Fruit fly (Drosophila melanogaster) whole organism, embryonic: ENCODE measurements around the gene Mlc2.

Experiments
- Blimp-1 ChIP-seq: fragments of 200-800 bp; sonication (Bioruptor generic); optimal IDR thresholded peaks from 3 replicates; lab custom pipeline; 2018; ENCODE audit warnings: missing biosample characterization, missing genetic modification characterization, mild to moderate bottlenecking, moderate library complexity, missing genetic modification reagents
- CG10209 ChIP-seq: fragments of 200-800 bp; sonication (Bioruptor generic); optimal IDR thresholded peaks from 3 replicates; lab custom pipeline; 2017; ENCODE audit warnings: missing biosample characterization, mild to moderate bottlenecking, missing genetic modification characterization, missing genetic modification reagents
- CG12236 ChIP-seq: fragments of 200-800 bp; sonication (Bioruptor generic); optimal IDR thresholded peaks from 2 replicates; lab custom pipeline; 2016; ENCODE audit warnings: missing biosample characterization, missing genetic modification characterization
- CG12659 ChIP-seq: fragments of 200-800 bp; sonication (Bioruptor generic); optimal IDR thresholded peaks from 3 replicates; lab custom pipeline; 2017; ENCODE audit warnings: mild to moderate bottlenecking, missing biosample characterization, missing genetic modification reagents, missing genetic modification characterization
- CG12769 ChIP-seq: fragments of 200-800 bp; sonication (Bioruptor generic); optimal IDR thresholded peaks from 2 replicates; lab custom pipeline; 2019; ENCODE audit warnings: missing biosample characterization, mild to moderate bottlenecking, missing genetic modification characterization, moderate library complexity
- CG13287 ChIP-seq: fragments of 200-800 bp; sonication (Bioruptor generic); IDR thresholded peaks from 2 replicates; pipeline ENCODE4 v1.3.6; 2022; ENCODE audit warnings: missing biosample characterization, missing genetic modification characterization; ENCODE audit not compliant: partially characterized antibody
- CG14667 ChIP-seq: fragments of 200-800 bp; sonication (Bioruptor generic); IDR thresholded peaks from 2 replicates; pipeline ENCODE4 v1.3.6; 2022; ENCODE audit warnings: missing biosample characterization, missing genetic modification characterization
- CG15514 ChIP-seq: fragments of 200-800 bp; sonication (Bioruptor generic); optimal IDR thresholded peaks from 3 replicates; lab custom pipeline; 2017; ENCODE audit warnings: missing biosample characterization, missing genetic modification characterization, mild to moderate bottlenecking, moderate library complexity, missing genetic modification reagents
- CG17568 ChIP-seq: fragments of 200-800 bp; sonication (Bioruptor generic); optimal IDR thresholded peaks from 2 replicates; lab custom pipeline; 2018; ENCODE audit warnings: missing biosample characterization, mild to moderate bottlenecking, missing genetic modification characterization, moderate library complexity
- CG3847 ChIP-seq: fragments of 200-800 bp; sonication (Bioruptor generic); IDR thresholded peaks from 2 replicates; pipeline ENCODE4 v1.3.6; 2022; ENCODE audit warnings: missing biosample characterization, missing genetic modification characterization
- CG43689 ChIP-seq: fragments of 200-800 bp; sonication (Bioruptor generic); IDR thresholded peaks from 2 replicates; pipeline ENCODE4 v1.3.6; 2022; ENCODE audit warnings: missing biosample characterization, missing genetic modification characterization
- CG4617 ChIP-seq: fragments of 200-800 bp; sonication (Bioruptor generic); optimal IDR thresholded peaks from 3 replicates; lab custom pipeline; 2016; ENCODE audit warnings: missing biosample characterization, missing genetic modification characterization, borderline replicate concordance
- CG9437 ChIP-seq: fragments of 200-800 bp; sonication (Bioruptor generic); optimal IDR thresholded peaks from 2 replicates; lab custom pipeline; 2018; ENCODE audit warnings: missing biosample characterization, mild to moderate bottlenecking, missing genetic modification characterization
- CG9797 ChIP-seq: fragments of 200-800 bp; sonication (Bioruptor generic); optimal IDR thresholded peaks from 3 replicates; lab custom pipeline; 2018; ENCODE audit warnings: missing biosample characterization, mild to moderate bottlenecking, missing genetic modification characterization
- Dp ChIP-seq: fragments of 200-800 bp; sonication (Bioruptor generic); optimal IDR thresholded peaks from 2 replicates; lab custom pipeline; 2018; ENCODE audit warnings: missing biosample characterization, mild to moderate bottlenecking, missing genetic modification characterization, moderate library complexity
- E2f2 ChIP-seq: fragments of 200-800 bp; sonication (Bioruptor generic); IDR thresholded peaks from 2 replicates; pipeline ENCODE4 v1.3.6; 2022; ENCODE audit warnings: missing biosample characterization, missing genetic modification characterization
- MBD-R2 ChIP-seq: fragments of 200-800 bp; sonication (Bioruptor generic); IDR thresholded peaks from 2 replicates; pipeline ENCODE4 v1.3.6; 2022; ENCODE audit warnings: missing biosample characterization, missing genetic modification characterization
- MESR4 ChIP-seq: fragments of 200-800 bp; sonication (Bioruptor generic); optimal IDR thresholded peaks from 2 replicates; lab custom pipeline; 2018; ENCODE audit warnings: missing biosample characterization, mild to moderate bottlenecking, missing genetic modification characterization, moderate library complexity
- Myb ChIP-seq: fragments of 200-800 bp; sonication (Bioruptor generic); optimal IDR thresholded peaks from 2 replicates; lab custom pipeline; 2016; ENCODE audit warnings: missing biosample characterization, missing genetic modification characterization
- Ravus ChIP-seq: fragments of 200-800 bp; sonication (Bioruptor generic); IDR thresholded peaks from 2 replicates; pipeline ENCODE4 v1.3.6; 2022; ENCODE audit warnings: missing biosample characterization, missing genetic modification characterization
- Scr ChIP-seq: fragments of 200-800 bp; sonication (Bioruptor generic); IDR thresholded peaks from 2 replicates; pipeline ENCODE4 v1.3.6; 2022; ENCODE audit warnings: missing biosample characterization, missing genetic modification characterization; ENCODE audit not compliant: partially characterized antibody
- Six4 ChIP-seq: fragments of 200-800 bp; sonication (Bioruptor generic); optimal IDR thresholded peaks from 2 replicates; lab custom pipeline; 2016; ENCODE audit warnings: missing biosample characterization, missing genetic modification characterization
- Taf1 ChIP-seq: fragments of 200-800 bp; sonication (Bioruptor generic); IDR thresholded peaks from 2 replicates; pipeline ENCODE4 v1.3.6; 2022; ENCODE audit warnings: missing biosample characterization, missing genetic modification characterization
- Usf ChIP-seq: fragments of 200-800 bp; sonication (Bioruptor generic); optimal IDR thresholded peaks from 2 replicates; lab custom pipeline; 2017; ENCODE audit warnings: missing genotype, missing biosample characterization, missing genetic modification characterization
- ase ChIP-seq: fragments of 200-800 bp; sonication (Bioruptor generic); IDR thresholded peaks from 3 replicates; pipeline ENCODE4 v1.3.6; 2022; ENCODE audit warnings: missing biosample characterization, missing genetic modification characterization
- bbx ChIP-seq: fragments of 200-800 bp; sonication (Bioruptor generic); IDR thresholded peaks from 2 replicates; pipeline ENCODE4 v1.3.6; 2022; ENCODE audit warnings: missing biosample characterization, missing genetic modification characterization; ENCODE audit not compliant: partially characterized antibody
- btn ChIP-seq: fragments of 200-800 bp; sonication (Bioruptor generic); optimal IDR thresholded peaks from 2 replicates; lab custom pipeline; 2016; ENCODE audit warnings: missing biosample characterization, missing genetic modification characterization
- crp ChIP-seq, 2 experiments: fragments of 200-800 bp; sonication (Bioruptor generic); optimal IDR thresholded peaks; 2 replicates in 1 of 2; 3 replicates in 1 of 2; lab custom pipeline; 2017; ENCODE audit warnings: missing biosample characterization in 2 of 2, missing genetic modification characterization in 2 of 2, mild to moderate bottlenecking in 1 of 2, moderate library complexity in 1 of 2
- gfzf ChIP-seq: fragments of 200-800 bp; sonication (Bioruptor generic); optimal IDR thresholded peaks from 2 replicates; lab custom pipeline; 2016; ENCODE audit warnings: missing biosample characterization, mild to moderate bottlenecking, missing genetic modification characterization, moderate library complexity
- hbn ChIP-seq: fragments of 200-800 bp; sonication (Bioruptor generic); IDR thresholded peaks from 2 replicates; pipeline ENCODE4 v1.3.6; 2022; ENCODE audit warnings: missing biosample characterization, missing genetic modification characterization; ENCODE audit not compliant: partially characterized antibody
- hkb ChIP-seq, 2 experiments: fragments of 200-800 bp in 1 of 2; fragments of >200 bp in 1 of 2; sonication (Bioruptor generic) in 1 of 2; IDR thresholded peaks in 1 of 2; optimal IDR thresholded peaks in 1 of 2; 2 replicates each; pipeline versions ENCODE4 v1.3.6 to Lab custom; 2017 to 2022; ENCODE audit warnings: missing biosample characterization in 1 of 2, missing genetic modification characterization in 1 of 2
- lab ChIP-seq: fragments of 200-800 bp; sonication (Bioruptor generic); optimal IDR thresholded peaks from 3 replicates; lab custom pipeline; 2017; ENCODE audit warnings: missing biosample characterization, missing genetic modification characterization, mild to moderate bottlenecking, moderate library complexity, missing genetic modification reagents
- lbe ChIP-seq: fragments of 200-800 bp; sonication (Bioruptor generic); optimal IDR thresholded peaks from 2 replicates; lab custom pipeline; 2016; ENCODE audit warnings: missing biosample characterization, mild to moderate bottlenecking, missing genetic modification characterization
- pzg ChIP-seq: fragments of 200-800 bp; sonication (Bioruptor generic); optimal IDR thresholded peaks from 3 replicates; lab custom pipeline; 2018; ENCODE audit warnings: missing biosample characterization, mild to moderate bottlenecking, missing genetic modification characterization, moderate library complexity
- row ChIP-seq: fragments of 200-800 bp; sonication (Bioruptor generic); IDR thresholded peaks from 3 replicates; pipeline ENCODE4 v1.3.6; 2022; ENCODE audit warnings: missing biosample characterization, missing genetic modification characterization
- sd ChIP-seq: fragments of 200-800 bp; sonication (Bioruptor generic); optimal IDR thresholded peaks from 3 replicates; lab custom pipeline; 2018; ENCODE audit warnings: missing biosample characterization, mild to moderate bottlenecking, missing genetic modification characterization, moderate library complexity
- sens ChIP-seq: fragments of 200-800 bp; sonication (Bioruptor generic); peaks from one replicate; lab custom pipeline; 2016; ENCODE audit warnings: missing biosample characterization, missing genetic modification characterization
- seq ChIP-seq: fragments of 200-800 bp; sonication (Bioruptor generic); IDR thresholded peaks from 2 replicates; pipeline ENCODE4 v1.3.6; 2022; ENCODE audit warnings: missing biosample characterization, missing genetic modification characterization
- sob ChIP-seq: fragments of 200-800 bp; sonication (Bioruptor generic); IDR thresholded peaks from 2 replicates; pipeline ENCODE4 v1.3.6; 2022; ENCODE audit warnings: missing biosample characterization, missing genetic modification characterization
- stwl ChIP-seq: fragments of 200-800 bp; sonication (Bioruptor generic); optimal IDR thresholded peaks from 3 replicates; lab custom pipeline; 2018; ENCODE audit warnings: missing biosample characterization, mild to moderate bottlenecking, missing genetic modification characterization, moderate library complexity
- trem ChIP-seq: fragments of 200-800 bp; optimal IDR thresholded peaks from 3 replicates; lab custom pipeline; 2019; ENCODE audit warnings: missing biosample characterization, mild to moderate bottlenecking, missing genetic modification characterization, moderate library complexity
- usp ChIP-seq: fragments of >200 bp; optimal IDR thresholded peaks from 2 replicates; lab custom pipeline; 2017; ENCODE audit warnings: missing biosample characterization, missing genetic modification characterization

Gene Mlc2

DNA sequence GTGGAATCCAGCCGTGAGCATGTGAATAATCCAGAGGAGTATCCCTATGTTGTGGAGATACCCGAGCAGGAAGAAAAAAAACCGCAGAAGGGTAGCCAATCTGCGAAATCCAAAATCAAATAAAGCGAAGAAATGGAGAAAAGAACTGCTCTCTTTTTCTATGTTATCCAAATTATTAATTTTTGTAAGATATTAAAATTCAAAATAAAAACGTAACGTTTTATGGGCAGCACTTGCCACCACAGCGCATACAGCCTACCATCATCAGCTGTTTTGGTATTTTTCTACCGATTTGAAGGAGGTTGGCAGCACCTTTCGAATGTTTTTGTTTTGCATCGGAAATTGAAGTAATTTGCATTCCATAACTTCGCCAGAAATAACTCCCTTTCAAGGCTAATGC, 5.6 kb upstream of the Mlc2 start, which contains the start of gene Bet5 (continued):
- TF ChIP-seq lbe: no peak
- no peak for TF ChIP-seq btn (GFP tag; lab: Kevin White, UChicago)
- no peak for TF ChIP-seq Ravus (GFP tag; lab: Robert Waterston, UW)
- TF ChIP-seq row (GFP tag; lab: Robert Waterston, UW): 0 out of 3 replicates have a peak, but pooled peaks have one; percentile 8
- no peak for TF ChIP-seq seq
- TF ChIP-seq Six4 (GFP tag; lab: Kevin White, UChicago): no peak
- TF ChIP-seq Blimp-1 (GFP tag; lab: Kevin White, UChicago): no peak
- TF ChIP-seq lab: no peak
- no peak for TF ChIP-seq usp (GFP tag; lab: Kevin White, UChicago)
- TF ChIP-seq CG17568 (GFP tag; lab: Kevin White, UChicago): no peak
- TF ChIP-seq stwl (tag; lab: Kevin White, UChicago): peak; percentile 80
- TF ChIP-seq CG12769: no peak
- TF ChIP-seq CG9437: peak; percentile 87
- TF ChIP-seq MESR4 (GFP tag; lab: Kevin White, UChicago): peak; percentile 4
- peak; percentile 48 for TF ChIP-seq gfzf (GFP tag; lab: Kevin White, UChicago)
- 0 out of 2 replicates have a peak, but pooled peaks have one; percentile 18 for TF ChIP-seq Scr (GFP tag; lab: Robert Waterston, UW)
- TF ChIP-seq sd (tag; lab: Kevin White, UChicago): peak; percentile 33
- peak; percentile 7 for TF ChIP-seq hkb (optimal IDR thresholded peaks at IDR 0.05; lab: Kevin White, UChicago)
- no peak for TF ChIP-seq hkb (GFP tag; IDR thresholded peaks at IDR 0.05; lab: Robert Waterston, UW)
- peak; percentile 89 for TF ChIP-seq Myb (GFP tag; lab: Kevin White, UChicago)
- TF ChIP-seq CG15514 (GFP tag; lab: Kevin White, UChicago): peak; percentile 16
- peak; percentile 12; the same call in 1 of the 2 replicates for TF ChIP-seq CG3847 (GFP tag; lab: Robert Waterston, UW)
- peak; percentile 56 for TF ChIP-seq CG13287
- peak; percentile 17; the same call in 1 of the 2 replicates for TF ChIP-seq bbx (GFP tag; lab: Robert Waterston, UW)
- TF ChIP-seq pzg (GFP tag; lab: Kevin White, UChicago): peak; percentile 61
- TF ChIP-seq CG12236 (GFP tag; lab: Kevin White, UChicago): no peak
- TF ChIP-seq Taf1 (GFP tag; lab: Robert Waterston, UW): no peak
- TF ChIP-seq sob (GFP tag; lab: Robert Waterston, UW): no peak
- TF ChIP-seq CG4617 (GFP tag; lab: Kevin White, UChicago): peak; percentile 15
- TF ChIP-seq trem (tag; lab: Kevin White, UChicago): peak; percentile 98
- no peak for TF ChIP-seq ase (GFP tag; lab: Robert Waterston, UW)
- peak; percentile 8 for TF ChIP-seq CG12659
- TF ChIP-seq, all 482 proteins: peak for 37

- TF ChIP-seq crp (GFP tag; optimal IDR thresholded peaks at IDR 0.05; lab: Kevin White, UChicago) (peak; percentile 36 to 89), MESR4 (GFP tag; lab: Kevin White, UChicago) (peak; percentile 7), CG13287 (no peak), Usf (no peak), CG43689 (GFP tag; lab: Robert Waterston, UW) (no peak), Myb (GFP tag; lab: Kevin White, UChicago) (peak; percentile 47), trem (tag; lab: Kevin White, UChicago) (peak; percentile 94), stwl (tag; lab: Kevin White, UChicago) (peak; percentile 30), hbn (GFP tag; lab: Robert Waterston, UW) (0 out of 2 replicates have a peak, but pooled peaks have one; percentile 27), CG14667 (GFP tag; lab: Robert Waterston, UW) (no peak), MBD-R2 (peak; percentile 64), sens (GFP tag; lab: Kevin White, UChicago) (peak; percentile 44), E2f2 (GFP tag; lab: Robert Waterston, UW) (peak; percentile 89), pzg (GFP tag; lab: Kevin White, UChicago) (peak; percentile 37), Dp (GFP tag; lab: Kevin White, UChicago) (peak; percentile 80), CG10209 (GFP tag; lab: Kevin White, UChicago) (no peak), CG9797 (peak; percentile 50), gfzf (GFP tag; lab: Kevin White, UChicago) (peak; percentile 47)
- TF ChIP-seq, all 482 proteins: peak for 13
Observed at dm6 chr3R:30177494-30177893, 3.1 kb upstream of the Mlc2 start, which contains the start of the genes CG1983 and CG15530. CG1983 (minus strand) TSS chr3R:30177700. CG15530 (plus strand) TSS chr3R:30177877.
